Worm (Caenorhabditis elegans) whole organism, midembryonic: ENCODE data around the gene T05C12.15.

Source experiments
- cog-1 ChIP-seq: sonication (generic microtip); optimal IDR thresholded peaks from 2 replicates; lab custom pipeline; 2016; ENCODE audit warnings: missing genetic modification characterization, missing compliant biosample characterization
- flt-1 ChIP-seq: fragments of 200-800 bp; sonication (Bioruptor generic); IDR thresholded peaks from 2 replicates; pipeline ENCODE4 v1.3.6; 2022; ENCODE audit warnings: missing genetic modification characterization, missing compliant biosample characterization
- klf-2 ChIP-seq: fragments of 200-800 bp; sonication (Bioruptor generic); conservative IDR thresholded peaks from 2 replicates; pipeline ENCODE4 v1.3.6; 2022; ENCODE audit warnings: missing genetic modification reagents, missing genetic modification characterization, missing compliant biosample characterization
- med-1 ChIP-seq: sonication (generic microtip); optimal IDR thresholded peaks from 2 replicates; lab custom pipeline; 2017; ENCODE audit warnings: missing genetic modification characterization, mild to moderate bottlenecking, missing compliant biosample characterization, antibody characterized with exemption, missing genetic modification reagents; ENCODE audit not compliant: insufficient read depth
- tab-1 ChIP-seq: fragments of 200-800 bp; sonication (Bioruptor generic); IDR thresholded peaks from 2 replicates; pipeline ENCODE4 v1.3.6; 2022; ENCODE audit warnings: missing genetic modification characterization, missing compliant biosample characterization

DNA sequence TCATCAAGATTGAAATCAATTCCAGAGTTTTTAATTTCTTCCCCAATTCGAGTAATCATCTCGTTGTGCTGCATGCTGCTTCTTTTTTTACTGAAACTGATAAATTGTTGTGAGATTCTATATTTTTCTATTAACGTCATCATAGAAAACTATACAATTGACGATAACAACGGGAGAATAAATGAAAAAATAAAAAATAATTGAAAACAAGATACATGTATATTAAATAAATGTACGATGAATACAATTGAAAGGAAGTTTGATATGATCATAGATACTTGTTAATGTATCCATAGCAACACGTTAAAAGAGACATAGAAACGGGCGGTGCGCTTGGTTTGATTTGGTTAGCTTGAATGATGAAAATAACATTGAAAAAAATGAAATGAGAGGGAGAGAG is 21.1 kb downstream of the T05C12.15 start, which contains the start of gene T05C12.8:
- no peak for TF ChIP-seq med-1 (GFP tag; lab: Kevin White, UChicago)
- TF ChIP-seq flt-1 (GFP tag; lab: Robert Waterston, UW) = no peak
- no peak for TF ChIP-seq tab-1 (GFP tag; lab: Robert Waterston, UW)
- no peak for TF ChIP-seq klf-2
- no peak for TF ChIP-seq cog-1
